Fruit fly (Drosophila melanogaster) whole organism, embryonic: ENCODE measurements around the gene Hsp110.

Experiments
- CG9609 ChIP-seq: fragments of 200-800 bp; sonication (Bioruptor generic); optimal IDR thresholded peaks from 3 replicates; lab custom pipeline; 2016; ENCODE audit warnings: missing biosample characterization, missing genetic modification characterization
- GATAe ChIP-seq: fragments of 200-800 bp; sonication (Bioruptor generic); conservative IDR thresholded peaks from 2 replicates; pipeline ENCODE4 v1.3.6; 2022; ENCODE audit warnings: missing biosample characterization, missing genetic modification characterization
- Oaz ChIP-seq: fragments of 200-800 bp; sonication (Bioruptor generic); IDR thresholded peaks from 2 replicates; pipeline ENCODE4 v1.3.6; 2022; ENCODE audit warnings: missing biosample characterization, missing genetic modification characterization

DNA sequence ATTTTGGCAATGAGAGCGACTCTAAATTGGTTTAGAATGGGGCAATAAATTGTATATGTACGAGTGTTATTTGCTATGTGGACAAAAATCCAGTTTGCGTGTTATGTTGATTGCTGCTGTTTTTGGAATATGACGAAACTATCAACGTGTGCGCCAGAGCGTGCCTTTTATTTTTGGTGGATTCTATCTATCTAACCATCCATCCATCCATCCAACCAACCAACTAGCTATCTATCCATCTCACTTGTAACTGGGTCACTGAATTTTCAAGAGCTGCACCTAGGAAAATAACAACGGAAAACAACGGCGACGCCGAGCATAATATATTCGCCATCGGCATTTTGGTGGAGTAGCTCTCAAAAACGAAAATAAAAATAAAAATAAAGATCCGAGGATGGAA, 25.9 kb downstream of the Hsp110 start:
- TF ChIP-seq Oaz (GFP tag; lab: Robert Waterston, UW) (no peak), GATAe (GFP tag; lab: Robert Waterston, UW) (no peak), CG9609 (GFP tag; lab: Kevin White, UChicago) (no peak)
